Worm (Caenorhabditis elegans): ENCODE measurements around the gene Y62H9A.13.

- TF ChIP-seq Y56A3A.18 (GFP tag; IDR thresholded peaks at IDR 0.05) (no peak), F49E8.2 (tag; optimal IDR thresholded peaks at IDR 0.05; ENCODE audit: insufficient read depth) (no peak), snpc-1.1 (tag; optimal IDR thresholded peaks at IDR 0.05; ENCODE audit: insufficient read depth) (no peak), ama-1 (optimal IDR thresholded peaks at IDR 0.05) (no peak), ama-1 (GFP tag; optimal IDR thresholded peaks at IDR 0.05) (no peak)
Observed at ce11 chrX:11875260-11875659, 41.5 kb upstream of the Y62H9A.13 start, which contains the start of gene Y62H9A.1.

Measured in whole organism, young adult.